Worm (Caenorhabditis elegans) whole organism, L2 larva: ENCODE measurements around the gene srx-120.

Experiments
- F13H6.1 ChIP-seq: sonication (generic microtip); optimal IDR thresholded peaks from 2 replicates; lab custom pipeline; 2016; ENCODE audit warnings: missing genetic modification characterization, missing compliant biosample characterization
- Y55F3AM.14 ChIP-seq: fragments of 200-800 bp; sonication (Bioruptor generic); optimal IDR thresholded peaks from 2 replicates; lab custom pipeline; 2018; ENCODE audit warnings: mild to moderate bottlenecking, missing genetic modification characterization, missing compliant biosample characterization
- aly-2 ChIP-seq: fragments of 150-350 bp; optimal IDR thresholded peaks from 2 replicates; lab custom pipeline; 2014; ENCODE audit warnings: missing biosample characterization, missing genetic modification characterization
- blmp-1 ChIP-seq: sonication (generic microtip); optimal IDR thresholded peaks from 2 replicates; lab custom pipeline; 2017; ENCODE audit warnings: missing genetic modification characterization, mild to moderate bottlenecking, missing compliant biosample characterization, antibody characterized with exemption, moderate library complexity; ENCODE audit not compliant: insufficient read depth
- ceh-16 ChIP-seq: fragments of 150-350 bp; optimal IDR thresholded peaks from 2 replicates; lab custom pipeline; 2014; ENCODE audit warnings: missing biosample characterization, missing genetic modification characterization
- dmd-4 ChIP-seq: sonication (generic microtip); optimal IDR thresholded peaks from 2 replicates; lab custom pipeline; 2017; ENCODE audit warnings: missing biosample characterization, missing genetic modification characterization
- egl-27 ChIP-seq: sonication (generic microtip); optimal IDR thresholded peaks from 3 replicates; lab custom pipeline; 2017; ENCODE audit warnings: missing biosample characterization, missing genetic modification reagents, missing genetic modification characterization
- fos-1 ChIP-seq: fragments of 150-350 bp; optimal IDR thresholded peaks from 2 replicates; lab custom pipeline; 2014; ENCODE audit warnings: missing biosample characterization, missing genetic modification characterization
- gmeb-1 ChIP-seq: fragments of 150-350 bp; optimal IDR thresholded peaks from 2 replicates; lab custom pipeline; 2014; ENCODE audit warnings: missing biosample characterization, missing genetic modification characterization
- lin-11 ChIP-seq: fragments of 150-350 bp; sonication (generic microtip); optimal IDR thresholded peaks from 2 replicates; lab custom pipeline; 2014; ENCODE audit warnings: missing biosample characterization, missing genetic modification characterization, inconsistent platforms, mixed read lengths
- lin-39 ChIP-seq: fragments of 150-350 bp; optimal IDR thresholded peaks from 2 replicates; lab custom pipeline; 2014; ENCODE audit warnings: missing biosample characterization, missing genetic modification reagents, missing genetic modification characterization
- lsy-2 ChIP-seq, 2 experiments: fragments of 150-350 bp in 1 of 2; sonication (generic microtip) in 1 of 2; optimal IDR thresholded peaks; 2 replicates each; lab custom pipeline; 2014 to 2017; ENCODE audit warnings: missing biosample characterization in 2 of 2, missing genetic modification characterization in 2 of 2
- mab-5 ChIP-seq: fragments of 150-350 bp; optimal IDR thresholded peaks from 2 replicates; lab custom pipeline; 2014; ENCODE audit warnings: missing biosample characterization, missing genetic modification characterization
- mbf-1 ChIP-seq: sonication (generic microtip); optimal IDR thresholded peaks from 2 replicates; lab custom pipeline; 2017; ENCODE audit warnings: missing biosample characterization, missing genetic modification characterization
- mdl-1 ChIP-seq, 2 experiments: fragments of 150-350 bp in 1 of 2; sonication (generic microtip) in 1 of 2; optimal IDR thresholded peaks; 2 replicates each; lab custom pipeline; 2017; ENCODE audit warnings: missing biosample characterization in 2 of 2, missing genetic modification characterization in 2 of 2
- nhr-10 ChIP-seq: sonication (generic microtip); optimal IDR thresholded peaks from 2 replicates; lab custom pipeline; 2017; ENCODE audit warnings: missing biosample characterization, missing genetic modification characterization
- nhr-11 ChIP-seq: fragments of 150-350 bp; optimal IDR thresholded peaks from 2 replicates; lab custom pipeline; 2014; ENCODE audit warnings: missing biosample characterization, missing genetic modification characterization
- nhr-12 ChIP-seq: fragments of 150-350 bp; optimal IDR thresholded peaks from 2 replicates; lab custom pipeline; 2014; ENCODE audit warnings: missing biosample characterization, missing genetic modification characterization
- nhr-129 ChIP-seq: fragments of 150-350 bp; optimal IDR thresholded peaks from 2 replicates; lab custom pipeline; 2014; ENCODE audit warnings: missing biosample characterization, missing genetic modification characterization
- nhr-23 ChIP-seq: fragments of 150-350 bp; optimal IDR thresholded peaks from 2 replicates; lab custom pipeline; 2014; ENCODE audit warnings: missing biosample characterization, missing genetic modification reagents, missing genetic modification characterization
- nhr-237 ChIP-seq: fragments of 150-350 bp; optimal IDR thresholded peaks from 2 replicates; lab custom pipeline; 2014; ENCODE audit warnings: missing biosample characterization, missing genetic modification characterization
- nhr-25 ChIP-seq: fragments of 150-350 bp; sonication (generic microtip); optimal IDR thresholded peaks from 3 replicates; lab custom pipeline; 2014; ENCODE audit warnings: missing biosample characterization, missing genetic modification characterization
- nhr-77 ChIP-seq: fragments of 150-350 bp; optimal IDR thresholded peaks from 2 replicates; lab custom pipeline; 2014; ENCODE audit warnings: missing biosample characterization, missing genetic modification characterization
- peb-1 ChIP-seq: fragments of 150-350 bp; optimal IDR thresholded peaks from 2 replicates; lab custom pipeline; 2014; ENCODE audit warnings: missing biosample characterization, missing genetic modification characterization
- sem-4 ChIP-seq: fragments of 150-350 bp; optimal IDR thresholded peaks from 2 replicates; lab custom pipeline; 2014; ENCODE audit warnings: missing biosample characterization, missing genetic modification reagents, missing genetic modification characterization
- skn-1 ChIP-seq: sonication (generic microtip); optimal IDR thresholded peaks from 2 replicates; lab custom pipeline; 2017; ENCODE audit warnings: missing biosample characterization, missing genetic modification characterization
- sma-3 ChIP-seq: sonication (generic microtip); optimal IDR thresholded peaks from 2 replicates; lab custom pipeline; 2016; ENCODE audit warnings: missing genetic modification reagents, missing genetic modification characterization, missing compliant biosample characterization
- snpc-4 ChIP-seq: fragments of 150-350 bp; optimal IDR thresholded peaks from 2 replicates; lab custom pipeline; 2014; ENCODE audit warnings: missing biosample characterization, missing genetic modification characterization
- unc-62 ChIP-seq: fragments of 150-350 bp; optimal IDR thresholded peaks from 2 replicates; lab custom pipeline; 2014; ENCODE audit warnings: missing biosample characterization, missing genetic modification reagents, missing genetic modification characterization
- zag-1 ChIP-seq: fragments of 150-350 bp; optimal IDR thresholded peaks from 2 replicates; lab custom pipeline; 2014; ENCODE audit warnings: missing biosample characterization, missing genetic modification characterization
- ztf-1 ChIP-seq: fragments of 200-800 bp; sonication (Bioruptor generic); conservative IDR thresholded peaks from 2 replicates; pipeline ENCODE4 v1.3.6; 2022; ENCODE audit warnings: missing genetic modification characterization, missing compliant biosample characterization
- ztf-11 ChIP-seq: sonication (generic microtip); optimal IDR thresholded peaks from 2 replicates; lab custom pipeline; 2017; ENCODE audit warnings: missing biosample characterization, missing genetic modification characterization
- ztf-4 ChIP-seq: fragments of 150-350 bp; optimal IDR thresholded peaks from 2 replicates; lab custom pipeline; 2014; ENCODE audit warnings: missing biosample characterization, missing genetic modification characterization

Gene srx-120

ce11 chrII:12530958-12531357 is at the start of gene srx-120:
srx-120 (plus strand) TSS chrII:12531258.
- TF ChIP-seq mab-5 (tag; lab: Kevin White, UChicago) (no peak), ztf-4 (tag; lab: Kevin White, UChicago) (no peak), blmp-1 (tag; lab: Kevin White, UChicago) (no peak), ztf-11 (no peak), nhr-12 (tag; lab: Kevin White, UChicago) (no peak), aly-2 (tag; lab: Kevin White, UChicago) (no peak), peb-1 (tag; lab: Kevin White, UChicago) (no peak), fos-1 (tag; lab: Kevin White, UChicago) (no peak), lin-11 (tag; lab: Kevin White, UChicago) (no peak), snpc-4 (tag; lab: Kevin White, UChicago) (no peak), ceh-16 (tag; lab: Kevin White, UChicago) (no peak), Y55F3AM.14 (GFP tag; lab: Kevin White, UChicago) (no peak), nhr-237 (no peak)

ce11 chrII:12481645-12482044 is 49.4 kb upstream of the srx-120 start:
- TF ChIP-seq unc-62 (GFP tag; lab: Kevin White, UChicago) (no peak), gmeb-1 (tag; lab: Kevin White, UChicago) (no peak), zag-1 (tag; lab: Kevin White, UChicago) (no peak), Y55F3AM.14 (GFP tag; lab: Kevin White, UChicago) (no peak)
- TF ChIP-seq, all 48 proteins: peak for 0

- TF ChIP-seq egl-27 (tag; lab: Kevin White, UChicago) (no peak), dmd-4 (no peak), fos-1 (tag; lab: Kevin White, UChicago) (no peak), lin-11 (tag; lab: Kevin White, UChicago) (no peak), nhr-12 (tag; lab: Kevin White, UChicago) (no peak), skn-1 (tag; lab: Kevin White, UChicago) (no peak), nhr-77 (no peak)
These were observed 48.4 kb upstream of the srx-120 start, which contains the start of gene fbxb-102 for ce11 chrII:12482622-12483021. fbxb-102 (plus strand) TSS chrII:12482922.

- TF ChIP-seq sma-3 (GFP tag; lab: Kevin White, UChicago): no peak
- no peak for TF ChIP-seq fos-1 (tag; lab: Kevin White, UChicago)
- TF ChIP-seq lin-39: no peak
- TF ChIP-seq nhr-12 (tag; lab: Kevin White, UChicago): no peak
- TF ChIP-seq mbf-1 (tag; lab: Kevin White, UChicago): no peak
- no peak for TF ChIP-seq ztf-1 (GFP tag; lab: Robert Waterston, UW)
- no peak for TF ChIP-seq mdl-1 (tag; optimal IDR thresholded peaks at IDR 0.05; lab: Kevin White, UChicago)
- TF ChIP-seq aly-2 (tag; lab: Kevin White, UChicago): no peak
- no peak for TF ChIP-seq ceh-16 (tag; lab: Kevin White, UChicago)
- TF ChIP-seq zag-1 (tag; lab: Kevin White, UChicago): no peak
- TF ChIP-seq peb-1 (tag; lab: Kevin White, UChicago): no peak
- TF ChIP-seq mab-5 (tag; lab: Kevin White, UChicago): no peak
- no peak for TF ChIP-seq gmeb-1 (tag; lab: Kevin White, UChicago)
- no peak for TF ChIP-seq nhr-23
- no peak for TF ChIP-seq nhr-10 (tag; lab: Kevin White, UChicago)
These were observed 46.0 kb upstream of the srx-120 start, which contains the start of gene F15A4.10 for ce11 chrII:12485060-12485459. F15A4.10 (minus strand) TSS chrII:12485160.

- TF ChIP-seq zag-1 (tag; lab: Kevin White, UChicago) (no peak), blmp-1 (tag; lab: Kevin White, UChicago) (no peak), egl-27 (tag; lab: Kevin White, UChicago) (no peak), lsy-2 (tag; optimal IDR thresholded peaks at IDR 0.05; lab: Kevin White, UChicago) (no peak), F13H6.1 (tag; lab: Kevin White, UChicago) (no peak), nhr-129 (tag; lab: Kevin White, UChicago) (no peak), sem-4 (tag; lab: Kevin White, UChicago) (no peak), skn-1 (tag; lab: Kevin White, UChicago) (no peak), nhr-77 (no peak), ztf-11 (no peak), nhr-25 (no peak), nhr-11 (tag; lab: Kevin White, UChicago) (no peak)
These were observed 42.2 kb upstream of the srx-120 start for ce11 chrII:12488810-12489209.
